Fruit fly (Drosophila melanogaster) ovary, adult (tissue): ENCODE measurements around the gene toc.

Source experiments
- CG17801 ChIP-seq: fragments of 200-800 bp; optimal IDR thresholded peaks from 2 replicates; lab custom pipeline; 2019; ENCODE audit warnings: missing biosample characterization, mild to moderate bottlenecking, missing genetic modification characterization, moderate library complexity; ENCODE audit not compliant: partially characterized antibody

toc gene

DNA sequence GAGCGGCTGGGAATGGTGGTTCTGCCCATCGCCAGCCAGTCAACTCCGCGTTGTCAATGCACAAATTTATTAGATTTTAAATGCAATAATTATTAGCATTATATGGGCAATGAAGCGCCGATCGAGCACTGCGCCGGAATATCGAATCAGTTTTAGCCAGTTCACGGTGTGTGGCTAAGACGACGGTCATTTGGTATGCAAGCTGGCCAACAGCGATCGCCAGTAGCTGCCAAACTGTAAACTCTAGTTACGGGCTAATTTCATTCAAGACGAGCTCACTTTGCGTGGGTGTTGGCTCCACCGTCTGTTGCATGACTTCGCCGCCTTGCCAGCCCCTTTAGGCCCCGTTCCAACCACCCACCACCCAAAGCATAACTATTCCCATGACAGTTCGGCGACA is 11.2 kb upstream of the toc start:
- TF ChIP-seq CG17801 (GFP tag; lab: Kevin White, UChicago): no peak

DNA sequence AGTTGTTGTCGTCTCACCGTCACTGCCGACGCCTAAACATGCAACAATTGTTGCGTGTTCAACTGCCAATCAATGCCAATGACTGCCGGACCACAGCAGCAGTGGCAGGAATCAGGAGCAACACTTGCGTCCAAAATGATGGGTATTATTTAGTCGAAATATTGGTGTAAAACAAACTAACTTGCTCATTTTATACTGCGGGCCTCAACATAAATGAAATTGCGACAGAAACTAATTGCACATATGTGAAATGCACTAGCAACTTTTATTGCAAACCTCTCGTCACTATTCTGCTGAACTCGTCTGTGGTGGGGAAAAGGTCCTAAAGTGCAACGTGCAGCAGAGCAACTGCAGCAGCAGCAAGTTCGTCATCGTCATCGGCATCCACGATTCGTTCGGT is 10.2 kb upstream of the toc start:
- TF ChIP-seq CG17801 (GFP tag; lab: Kevin White, UChicago): no peak

DNA sequence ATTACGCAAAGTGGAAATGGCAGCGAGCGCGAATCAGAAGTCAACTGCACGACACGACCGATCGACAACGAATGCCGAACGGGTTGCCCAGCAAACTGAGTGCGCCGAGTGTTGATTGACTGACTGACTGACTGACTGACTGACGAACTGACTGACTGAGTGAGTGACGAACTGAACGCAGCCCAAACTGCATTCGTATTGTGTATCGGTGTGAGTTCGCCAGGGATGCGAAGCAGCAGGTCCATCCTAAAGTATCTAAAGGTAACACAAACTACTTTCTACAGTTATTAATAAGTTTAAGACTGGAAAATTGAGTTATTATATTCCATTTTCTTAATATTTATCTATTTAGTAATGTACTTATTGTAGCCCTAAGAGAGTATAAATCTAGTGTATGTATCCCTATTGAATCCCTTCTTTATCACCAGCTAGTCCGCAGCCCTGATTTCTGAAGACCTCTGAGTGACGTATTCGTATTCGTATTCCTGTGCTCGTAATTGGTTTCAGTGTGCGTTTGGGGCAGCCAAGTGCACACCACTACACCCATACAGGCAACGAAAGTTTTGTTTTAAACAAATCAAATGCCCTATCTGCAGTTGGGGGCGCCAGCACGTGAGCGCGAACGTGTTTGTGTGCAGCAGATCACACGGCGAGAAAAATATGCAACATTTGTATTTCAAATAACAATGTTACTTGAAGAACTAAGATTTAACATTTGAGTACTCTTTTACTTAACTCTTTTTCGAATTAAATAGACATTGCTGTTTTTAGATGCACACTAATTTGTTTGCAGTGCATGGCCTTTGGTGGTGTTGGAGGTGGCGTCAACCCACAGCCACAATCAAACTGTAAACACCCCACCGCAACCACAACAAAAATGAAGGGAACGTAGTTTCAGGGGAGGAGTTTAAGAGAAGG is 8.4 kb upstream of the toc start:
- TF ChIP-seq CG17801 (GFP tag; lab: Kevin White, UChicago): peak; percentile 43

DNA sequence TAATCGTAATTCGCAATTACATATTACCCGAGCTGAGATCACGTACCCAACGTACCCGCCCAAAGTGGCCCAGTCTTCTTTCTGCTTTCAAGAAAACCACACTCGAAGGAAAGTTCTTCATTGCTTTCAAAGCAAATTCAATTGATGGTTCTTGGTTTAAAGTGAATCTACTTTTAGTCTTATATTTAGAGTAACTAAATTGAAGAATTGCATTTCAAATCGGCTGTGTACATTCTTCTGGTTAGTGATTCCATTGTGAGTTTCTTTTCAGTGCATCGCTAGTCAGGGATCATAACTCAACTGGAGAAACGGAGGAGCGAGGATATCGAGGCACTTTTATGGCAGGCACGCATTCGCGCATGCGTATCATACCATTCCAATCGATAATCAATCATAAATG is 7.1 kb upstream of the toc start:
- TF ChIP-seq CG17801 (GFP tag; lab: Kevin White, UChicago): no peak

DNA sequence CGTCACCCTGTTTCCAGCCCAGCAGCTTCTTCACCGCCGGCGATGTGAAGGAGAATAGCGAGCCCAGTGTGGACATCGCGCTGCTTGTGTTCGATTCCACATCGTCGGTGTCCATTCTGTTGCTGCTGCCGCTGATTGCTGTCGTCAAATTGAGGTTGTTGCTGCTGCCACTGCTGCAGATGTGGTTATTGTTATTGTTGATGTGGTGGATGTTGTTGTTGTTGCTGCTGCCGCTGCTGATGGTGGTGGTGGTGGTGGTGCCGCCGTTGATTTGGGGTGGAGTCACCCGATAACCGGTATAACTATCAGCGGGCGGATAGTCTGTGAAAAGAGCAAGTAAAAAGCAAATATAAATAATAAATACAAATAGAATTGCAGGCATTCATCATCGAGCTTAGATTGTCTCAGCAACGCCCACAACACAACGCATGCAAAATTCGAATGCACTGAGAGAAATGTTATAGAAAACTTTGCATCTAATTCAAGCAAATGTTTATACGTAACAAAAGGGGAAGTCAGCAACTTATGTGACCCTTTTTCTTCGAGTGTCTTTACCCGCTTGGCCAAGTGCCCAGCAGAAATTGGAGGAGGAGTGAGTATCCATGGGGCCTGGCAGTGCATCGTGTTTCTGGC is 4.5 kb upstream of the toc start:
- TF ChIP-seq CG17801 (GFP tag; lab: Kevin White, UChicago): no peak

DNA sequence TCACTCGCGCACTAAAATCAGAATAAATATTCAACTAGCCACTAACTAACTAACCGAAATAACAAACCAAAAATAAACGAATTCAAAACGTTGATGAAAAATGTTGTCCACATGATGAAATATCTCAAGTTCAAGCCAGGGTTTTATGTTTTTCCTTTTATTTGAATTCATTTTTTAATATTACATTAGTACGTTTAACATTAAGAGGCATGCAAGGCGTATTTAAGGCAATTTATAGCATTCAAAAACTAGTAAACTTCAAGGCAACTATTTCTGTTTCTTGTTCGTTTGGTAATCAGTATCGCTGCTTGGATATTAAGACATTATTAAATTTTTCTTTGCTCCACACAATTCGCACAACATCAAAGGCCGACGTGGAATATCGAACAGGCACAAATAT is 1.3 kb upstream of the toc start:
- TF ChIP-seq CG17801 (GFP tag; lab: Kevin White, UChicago): no peak

DNA sequence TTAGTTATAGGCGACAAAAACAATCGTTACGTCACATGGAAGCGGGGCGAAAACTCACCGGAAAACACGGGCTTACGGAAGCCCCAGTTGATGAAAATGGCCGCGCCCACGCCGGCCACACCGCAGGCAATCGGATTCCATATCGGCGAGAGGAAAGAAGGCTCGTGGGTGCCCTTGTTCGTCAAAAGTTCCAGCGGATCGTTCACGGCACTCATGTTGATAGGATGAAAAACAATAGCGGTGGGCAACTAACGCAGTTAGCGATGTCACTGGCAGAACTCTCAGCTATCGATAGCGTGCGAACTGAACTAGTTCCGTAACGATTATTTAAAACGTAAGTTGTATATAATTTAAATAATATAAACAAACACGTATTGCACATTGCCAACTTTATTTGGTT is 884 bp upstream of the toc start, which contains the start of gene ND-B14.5B:
Gene ND-B14.5B, minus strand, starts transcription at position 379 of the 400 bp plus-strand sequence.
- TF ChIP-seq CG17801 (GFP tag; lab: Kevin White, UChicago): no peak

DNA sequence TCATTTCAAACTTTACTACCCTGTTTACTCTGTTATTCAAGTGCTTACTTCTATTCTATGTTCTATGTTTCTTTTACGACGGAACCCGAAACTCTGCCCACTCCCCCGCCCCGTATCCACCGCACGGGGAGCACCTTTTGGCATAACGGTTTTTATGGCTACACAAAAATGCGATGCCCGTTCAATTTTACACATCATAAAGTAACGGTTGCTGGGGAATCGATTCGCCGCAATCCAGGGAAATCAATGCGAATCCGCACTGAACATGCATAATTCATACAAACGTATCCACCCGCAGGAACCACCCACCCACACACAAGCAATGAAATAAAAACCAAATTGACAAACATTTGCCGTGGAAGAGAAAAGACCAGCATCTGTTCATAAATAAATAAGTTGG is 678 bp downstream of the toc start:
- TF ChIP-seq CG17801 (GFP tag; lab: Kevin White, UChicago): no peak

DNA sequence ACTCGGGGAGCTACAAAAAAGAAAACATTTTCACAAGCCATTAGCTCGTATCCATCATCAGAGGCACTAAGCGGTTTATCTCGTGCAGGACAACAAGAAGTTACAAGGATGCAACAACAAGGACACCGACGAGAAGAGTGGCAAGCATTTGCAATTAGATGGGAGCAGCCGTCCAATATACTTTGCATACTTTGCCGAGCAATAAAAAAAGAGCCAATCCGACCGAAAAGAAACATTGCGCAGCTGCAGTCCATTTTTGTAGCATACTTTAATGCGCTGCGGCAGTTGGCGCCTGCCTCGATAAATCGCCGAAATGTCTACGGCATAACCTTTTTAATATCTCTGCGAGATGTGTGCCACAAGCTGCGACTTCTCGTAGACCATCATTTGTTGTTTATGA is 12.9 kb downstream of the toc start:
- TF ChIP-seq CG17801 (GFP tag; lab: Kevin White, UChicago): no peak

DNA sequence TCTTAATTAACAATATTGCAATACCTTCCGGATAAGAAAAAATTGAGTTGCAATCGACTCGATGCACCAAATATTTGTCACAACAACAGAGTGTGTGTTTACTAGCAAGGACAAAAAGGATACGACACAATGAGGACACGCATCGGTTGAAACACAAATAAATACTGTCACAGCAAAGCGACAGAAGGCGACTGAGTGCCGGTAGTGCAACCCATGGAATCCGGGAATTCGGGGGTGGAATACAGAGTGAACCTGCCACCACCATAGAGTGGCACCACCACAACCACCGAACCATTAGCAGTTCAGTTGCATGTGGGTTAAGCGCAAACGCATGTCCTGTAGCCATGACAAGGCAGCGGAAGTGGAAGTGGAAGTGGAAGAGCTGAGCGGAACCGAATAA is 14.2 kb downstream of the toc start:
- no peak for TF ChIP-seq CG17801 (GFP tag; lab: Kevin White, UChicago)

DNA sequence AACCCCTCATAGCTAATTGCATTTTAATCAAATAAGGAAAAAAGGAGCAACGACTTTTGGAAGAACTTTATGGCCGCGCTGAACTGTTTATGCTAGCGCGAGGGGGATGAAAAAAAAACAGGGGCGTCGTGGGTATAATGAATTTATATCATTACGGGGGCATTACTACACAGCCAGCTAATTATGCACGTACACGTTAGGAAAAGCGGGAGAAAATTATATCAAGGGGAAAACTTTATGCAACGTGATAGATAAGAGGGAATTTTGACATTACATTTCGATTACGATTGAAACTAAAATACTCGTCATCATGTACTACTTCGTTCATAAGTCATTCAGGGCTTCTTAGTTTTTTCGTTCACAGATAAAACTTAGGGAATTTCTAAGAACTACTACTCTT is 16.3 kb downstream of the toc start, which contains the start of gene CG15403:
Gene CG15403, plus strand, starts transcription at position 301 of the 400 bp plus-strand sequence.
- TF ChIP-seq CG17801 (GFP tag; lab: Kevin White, UChicago): no peak

DNA sequence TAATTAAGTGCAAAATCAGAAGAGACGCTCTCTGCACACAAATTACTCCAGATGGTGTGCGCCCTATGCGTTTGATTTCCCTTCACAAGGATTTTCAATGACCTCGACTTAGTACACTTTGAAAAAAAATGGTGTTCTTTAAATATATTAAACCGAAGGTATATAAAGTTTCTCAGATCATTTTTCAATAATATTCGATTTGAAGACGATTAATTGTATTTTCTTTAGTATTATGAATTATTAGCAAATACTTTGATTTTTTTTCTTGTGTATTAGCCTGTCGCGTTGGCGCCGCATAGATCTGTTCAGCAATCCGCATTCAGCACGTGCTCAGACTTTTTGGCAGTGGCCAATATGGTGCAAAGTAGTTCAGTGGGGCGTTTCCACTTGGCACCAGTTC is 16.8 kb downstream of the toc start:
- no peak for TF ChIP-seq CG17801 (GFP tag; lab: Kevin White, UChicago)

DNA sequence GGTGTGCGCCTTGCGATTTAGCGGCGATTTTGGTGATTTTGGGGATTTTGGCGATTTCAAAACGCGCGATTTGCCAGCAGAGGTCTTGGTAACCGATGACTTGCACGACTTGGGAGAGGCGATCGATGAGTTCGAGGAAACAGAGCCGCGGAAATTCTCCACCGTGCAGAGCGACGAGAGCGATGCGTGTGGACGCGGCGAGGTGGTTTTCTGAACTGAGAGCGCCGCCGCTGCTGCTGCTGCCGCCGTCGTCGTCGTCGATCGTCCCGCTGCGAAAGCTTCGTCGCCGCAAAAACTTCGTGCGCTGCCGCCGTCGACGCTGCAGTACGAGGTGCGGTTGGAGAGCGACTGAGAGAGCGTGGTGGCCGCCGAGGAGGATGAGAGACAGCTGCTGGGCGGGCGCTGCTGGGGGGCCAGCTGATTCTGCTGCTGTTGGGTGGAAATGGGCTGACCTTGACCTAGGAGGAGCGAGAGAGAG is 20.0 kb downstream of the toc start:
- TF ChIP-seq CG17801 (GFP tag; lab: Kevin White, UChicago): no peak

DNA sequence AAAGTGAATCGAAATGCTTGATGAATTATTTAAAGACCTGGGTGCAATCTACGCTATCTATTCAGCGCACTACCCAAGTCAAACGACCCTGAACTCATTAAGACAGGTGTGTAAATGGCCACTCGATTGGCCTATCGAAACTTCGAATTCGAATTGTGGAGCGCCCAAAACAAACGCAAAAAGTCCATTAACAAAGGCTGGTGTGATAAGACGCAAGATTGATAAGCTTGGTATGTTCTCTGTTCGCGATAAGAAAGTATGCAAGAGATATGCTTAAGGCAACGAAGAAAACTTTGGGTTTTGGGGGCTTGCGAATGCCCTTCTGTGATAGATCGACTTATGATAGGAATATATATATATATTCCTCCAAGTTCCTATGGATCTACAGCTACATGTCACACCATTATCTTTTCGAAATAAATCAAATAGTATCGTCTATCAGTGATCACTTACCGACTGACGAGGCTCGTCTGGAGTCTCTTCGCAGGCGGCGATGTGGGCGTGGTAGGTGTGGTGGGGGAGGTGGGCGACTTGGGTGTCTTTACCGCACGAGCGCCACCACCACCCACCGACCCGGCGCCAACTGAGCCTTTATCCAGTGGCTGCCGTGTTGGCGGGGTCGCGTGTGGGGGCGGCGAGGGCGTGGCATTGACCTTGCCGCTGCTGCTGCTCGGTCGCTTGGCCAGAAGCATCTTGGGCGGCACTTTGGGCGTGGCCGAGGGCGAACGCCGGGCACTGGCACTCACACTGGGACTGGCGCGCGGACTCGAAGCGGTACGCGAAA is 20.8 kb downstream of the toc start:
- no peak for TF ChIP-seq CG17801 (GFP tag; lab: Kevin White, UChicago)

DNA sequence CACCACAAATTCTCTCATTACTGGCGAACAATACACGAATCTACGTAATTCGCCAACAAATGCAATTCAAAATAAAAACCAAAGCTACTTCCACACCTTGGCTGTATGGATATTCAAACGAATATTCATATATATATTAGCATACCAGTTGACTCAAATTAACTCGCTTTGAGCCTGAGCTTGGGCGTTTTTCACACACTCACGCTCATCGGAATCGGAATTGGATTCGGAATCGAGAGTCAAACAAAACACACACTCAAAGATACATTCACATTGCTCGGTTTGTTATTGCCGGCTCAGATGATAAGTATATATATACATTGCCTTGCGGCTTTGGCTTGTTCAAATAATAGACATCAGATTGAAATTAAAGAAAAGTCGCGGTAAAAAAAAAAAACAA is 22.4 kb downstream of the toc start:
- TF ChIP-seq CG17801 (GFP tag; lab: Kevin White, UChicago): no peak
